Worm (Caenorhabditis elegans) whole organism, L4 larva: ENCODE measurements around the gene gadr-2.

Source experiments
- Y5F2A.4 ChIP-seq: fragments of 200-800 bp; sonication (Bioruptor generic); optimal IDR thresholded peaks from 2 replicates; lab custom pipeline; 2018; ENCODE audit warnings: mild to moderate bottlenecking, missing genetic modification characterization, missing compliant biosample characterization
- ama-1 ChIP-seq: fragments of 150-350 bp; optimal IDR thresholded peaks from 2 replicates; lab custom pipeline; 2014; ENCODE audit warnings: inconsistent platforms, mixed read lengths
- lin-13 ChIP-seq: fragments of 150-350 bp; optimal IDR thresholded peaks from 2 replicates; lab custom pipeline; 2014; ENCODE audit warnings: missing biosample characterization, missing genetic modification reagents, missing genetic modification characterization
- mdl-1 ChIP-seq, 2 experiments: fragments of 150-350 bp in 1 of 2; sonication (generic microtip) in 1 of 2; optimal IDR thresholded peaks; 2 replicates each; lab custom pipeline; 2014 to 2017; ENCODE audit warnings: missing biosample characterization in 2 of 2, missing genetic modification characterization in 2 of 2
- nhr-77 ChIP-seq: fragments of 150-350 bp; optimal IDR thresholded peaks from 2 replicates; lab custom pipeline; 2014; ENCODE audit warnings: missing biosample characterization, missing genetic modification characterization
- skn-1 ChIP-seq: fragments of 150-350 bp; optimal IDR thresholded peaks from 2 replicates; lab custom pipeline; 2014; ENCODE audit warnings: missing biosample characterization, missing genetic modification characterization
- spr-3 ChIP-seq: fragments of 200-800 bp; sonication (Bioruptor generic); optimal IDR thresholded peaks from 2 replicates; lab custom pipeline; 2018; ENCODE audit warnings: mild to moderate bottlenecking, missing genetic modification characterization, missing compliant biosample characterization
- ztf-11 ChIP-seq: fragments of 150-350 bp; optimal IDR thresholded peaks from 2 replicates; lab custom pipeline; 2014; ENCODE audit warnings: missing biosample characterization, missing genetic modification characterization

DNA sequence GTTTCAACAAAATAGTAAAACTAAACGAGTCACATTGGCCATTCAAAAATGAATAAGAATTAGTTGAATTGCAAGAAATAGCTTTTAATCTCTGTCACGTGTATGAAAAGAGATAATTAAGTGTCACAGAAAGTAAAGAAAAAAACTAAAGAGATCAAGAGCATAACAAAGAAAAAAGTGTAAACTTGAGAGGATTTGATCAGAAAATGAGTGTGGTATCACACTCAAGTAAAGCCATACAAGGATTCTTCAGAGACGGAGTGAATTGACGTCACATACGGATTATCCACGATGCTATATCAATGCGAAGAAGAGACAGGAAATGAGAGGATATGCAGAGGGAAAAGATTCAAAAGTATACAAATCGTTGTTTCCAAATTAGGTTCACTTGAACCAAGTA, 15.6 kb downstream of the gadr-2 start:
- TF ChIP-seq nhr-77 (no peak), ama-1 (lab: Kevin White, UChicago) (no peak), Y5F2A.4 (no peak), skn-1 (tag; lab: Kevin White, UChicago) (no peak), lin-13 (GFP tag; lab: Kevin White, UChicago) (no peak), spr-3 (GFP tag; lab: Kevin White, UChicago) (no peak), ztf-11 (no peak), mdl-1 (tag; optimal IDR thresholded peaks at IDR 0.05; lab: Kevin White, UChicago) (no peak)
